Fruit fly (Drosophila melanogaster): ENCODE measurements around the gene CG8460.
A peak's percentile ranks its signal among the peaks of the same experiment; 100 is the strongest.

The CG8460 gene

DNA sequence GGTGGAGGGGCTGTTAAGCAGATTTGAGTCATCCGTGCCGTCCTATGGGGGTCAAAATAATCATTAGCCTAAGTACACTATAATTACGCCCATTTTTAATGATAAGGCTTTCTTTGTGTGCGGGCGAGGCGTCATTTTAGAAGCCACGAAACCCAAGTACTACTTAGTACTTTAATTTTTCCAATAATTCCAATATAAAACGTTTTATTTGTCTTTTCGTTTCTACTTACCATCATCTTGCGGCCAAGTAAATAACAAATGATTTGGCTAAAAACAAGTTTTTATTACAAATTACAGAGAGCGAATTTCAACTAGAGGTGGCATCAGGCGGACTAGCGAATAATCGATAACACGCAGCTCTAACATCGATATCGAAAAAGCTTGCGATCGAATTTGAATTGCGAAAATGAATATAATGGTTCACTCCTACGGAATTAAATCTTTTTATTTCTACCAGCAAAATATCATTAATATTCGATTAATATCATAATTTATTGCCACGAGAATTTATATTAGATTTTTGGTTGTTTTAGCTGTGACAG lies 23.5 kb downstream of the CG8460 start, which contains the start of gene Snx6:
Gene Snx6, minus strand, starts transcription at position 349 of the 542 bp plus-strand sequence.
- TF ChIP-seq rn (GFP tag; IDR thresholded peaks at IDR 0.05): no peak
- no peak for TF ChIP-seq CG8159 (tag; optimal IDR thresholded peaks at IDR 0.05)
- TF ChIP-seq EcR (GFP tag; optimal IDR thresholded peaks at IDR 0.05): peak; percentile 39

DNA sequence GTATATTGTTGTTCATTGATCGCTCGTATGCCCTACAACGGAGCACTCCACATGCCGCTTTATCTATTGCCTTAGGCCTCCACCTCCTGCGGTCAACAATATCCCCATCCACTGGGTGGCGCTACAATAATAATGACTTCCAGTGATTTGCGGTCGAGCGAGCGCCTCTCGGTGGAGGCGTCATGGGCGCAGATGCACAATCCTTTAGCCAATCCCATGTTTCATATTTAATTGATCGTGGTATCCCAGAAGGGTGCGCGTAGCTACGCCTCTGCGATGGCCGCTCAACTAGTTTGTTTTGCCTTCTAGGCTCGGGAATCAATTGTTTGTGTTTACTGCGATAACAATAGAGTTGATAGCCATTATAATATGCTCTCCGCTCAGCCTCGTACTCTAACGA lies 32.1 kb downstream of the CG8460 start:
- TF ChIP-seq fd96Ca (GFP tag; IDR thresholded peaks at IDR 0.05) (peak; percentile 85), Ets98B (GFP tag; IDR thresholded peaks at IDR 0.05) (peak; percentile 84), CG8159 (tag; optimal IDR thresholded peaks at IDR 0.05) (no peak), CG8301 (tag; optimal IDR thresholded peaks at IDR 0.05) (no peak), CG4496 (GFP tag; IDR thresholded peaks at IDR 0.05) (peak; percentile 87), Snoo (tag; optimal IDR thresholded peaks at IDR 0.05) (no peak), CG34367 (tag; optimal IDR thresholded peaks at IDR 0.05) (no peak), gl (tag; optimal IDR thresholded peaks at IDR 0.05) (no peak), CG12605 (GFP tag; IDR thresholded peaks at IDR 0.05) (peak; percentile 29), CG17806 (tag; optimal IDR thresholded peaks at IDR 0.05) (peak; percentile 29), CG10348 (GFP tag; IDR thresholded peaks at IDR 0.05) (no peak), D1 (tag; optimal IDR thresholded peaks at IDR 0.05) (no peak), Pif1A (GFP tag; optimal IDR thresholded peaks at IDR 0.05) (no peak), CG15710 (tag; optimal IDR thresholded peaks at IDR 0.05) (no peak), CG32121 (GFP tag; IDR thresholded peaks at IDR 0.05) (peak; percentile 71)

DNA sequence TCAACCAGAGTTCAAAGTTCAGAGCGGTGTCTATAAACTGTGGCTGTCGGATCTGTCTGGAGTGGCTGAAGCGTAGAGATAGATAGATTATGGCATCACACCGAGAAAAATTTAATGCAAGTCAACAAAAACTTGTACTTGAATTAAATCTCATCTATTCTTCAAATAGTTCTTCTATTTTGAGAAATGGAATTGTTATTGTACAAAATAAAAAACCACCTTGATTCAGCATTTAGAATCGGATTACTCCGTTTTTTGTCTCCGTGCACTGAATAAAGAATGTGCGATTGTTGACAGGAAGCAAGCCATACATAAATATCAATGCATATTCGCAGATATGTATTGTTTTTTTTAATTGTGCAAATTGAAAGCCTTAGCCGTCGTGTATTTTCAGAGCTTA lies 32.6 kb downstream of the CG8460 start:
- TF ChIP-seq fd96Ca (GFP tag; IDR thresholded peaks at IDR 0.05): peak; percentile 73
- peak; percentile 82 for TF ChIP-seq CG32121 (GFP tag; IDR thresholded peaks at IDR 0.05)
- TF ChIP-seq Pif1A (GFP tag; optimal IDR thresholded peaks at IDR 0.05): no peak
- TF ChIP-seq CG15710 (tag; optimal IDR thresholded peaks at IDR 0.05): peak; percentile 53
- no peak for TF ChIP-seq D1 (tag; optimal IDR thresholded peaks at IDR 0.05)
- peak; percentile 80 for TF ChIP-seq Ets98B (GFP tag; IDR thresholded peaks at IDR 0.05)
- no peak for TF ChIP-seq gl (tag; optimal IDR thresholded peaks at IDR 0.05)
- TF ChIP-seq CG34367 (tag; optimal IDR thresholded peaks at IDR 0.05): peak; percentile 43
- TF ChIP-seq CG8301 (tag; optimal IDR thresholded peaks at IDR 0.05): peak; percentile 38
- peak; percentile 86 for TF ChIP-seq CG4496 (GFP tag; IDR thresholded peaks at IDR 0.05)
- TF ChIP-seq CG9948 (tag; optimal IDR thresholded peaks at IDR 0.05): peak; percentile 51
- no peak for TF ChIP-seq CG13204 (GFP tag; optimal IDR thresholded peaks at IDR 0.05)
- no peak for TF ChIP-seq EcR (GFP tag; optimal IDR thresholded peaks at IDR 0.05)
- TF ChIP-seq CG8159 (tag; optimal IDR thresholded peaks at IDR 0.05): peak; percentile 69
- peak; percentile 56 for TF ChIP-seq Snoo (tag; optimal IDR thresholded peaks at IDR 0.05)
- peak; percentile 72 for TF ChIP-seq rn (GFP tag; IDR thresholded peaks at IDR 0.05)
- TF ChIP-seq CG14655 (GFP tag; optimal IDR thresholded peaks at IDR 0.05): peak; percentile 47
- TF ChIP-seq CG17806 (tag; optimal IDR thresholded peaks at IDR 0.05): peak; percentile 63
- 0 out of 2 replicates have a peak, but pooled peaks have one; percentile 11 for TF ChIP-seq CG10348 (GFP tag; IDR thresholded peaks at IDR 0.05)
- peak; percentile 47 for TF ChIP-seq Pif1B (GFP tag; optimal IDR thresholded peaks at IDR 0.05)
- peak; percentile 76 for TF ChIP-seq CG12605 (GFP tag; IDR thresholded peaks at IDR 0.05)

DNA sequence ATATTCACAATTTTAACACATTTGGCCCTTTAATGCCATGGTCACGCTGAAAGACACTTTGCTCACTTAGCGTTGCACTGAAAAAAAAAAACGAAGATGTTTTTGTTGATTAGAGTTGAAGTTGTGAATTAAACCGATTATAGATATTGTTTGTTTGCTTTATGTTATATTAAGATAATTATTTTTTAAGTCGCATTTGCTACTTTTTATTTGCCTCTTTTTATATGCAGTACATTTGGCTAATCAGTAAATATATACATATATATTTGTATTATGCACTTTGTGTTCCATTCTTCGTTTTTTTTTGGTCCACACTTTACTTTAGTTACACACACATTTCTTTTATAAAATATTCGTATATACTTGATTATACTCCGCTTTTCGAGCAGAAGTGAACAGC lies 33.3 kb downstream of the CG8460 start:
- no peak for TF ChIP-seq CG9948 (tag; optimal IDR thresholded peaks at IDR 0.05)
- peak; percentile 26 for TF ChIP-seq CG17806 (tag; optimal IDR thresholded peaks at IDR 0.05)
- no peak for TF ChIP-seq CG13204 (GFP tag; optimal IDR thresholded peaks at IDR 0.05)
- TF ChIP-seq CG15710 (tag; optimal IDR thresholded peaks at IDR 0.05): peak; percentile 28
- TF ChIP-seq CG32121 (GFP tag; IDR thresholded peaks at IDR 0.05): no peak
- TF ChIP-seq Pif1B (GFP tag; optimal IDR thresholded peaks at IDR 0.05): no peak
- no peak for TF ChIP-seq Snoo (tag; optimal IDR thresholded peaks at IDR 0.05)
- TF ChIP-seq CG4496 (GFP tag; IDR thresholded peaks at IDR 0.05): peak; percentile 64; the same call in 1 of the 3 replicates
- no peak for TF ChIP-seq CG34367 (tag; optimal IDR thresholded peaks at IDR 0.05)
- TF ChIP-seq CG14655 (GFP tag; optimal IDR thresholded peaks at IDR 0.05): peak; percentile 7
- no peak for TF ChIP-seq fd96Ca (GFP tag; IDR thresholded peaks at IDR 0.05)
- TF ChIP-seq EcR (GFP tag; optimal IDR thresholded peaks at IDR 0.05): no peak
- TF ChIP-seq gl (tag; optimal IDR thresholded peaks at IDR 0.05): no peak
- TF ChIP-seq CG12605 (GFP tag; IDR thresholded peaks at IDR 0.05): 0 out of 2 replicates have a peak, but pooled peaks have one; percentile 10
- TF ChIP-seq CG8159 (tag; optimal IDR thresholded peaks at IDR 0.05): peak; percentile 48
- no peak for TF ChIP-seq CG10348 (GFP tag; IDR thresholded peaks at IDR 0.05)
- no peak for TF ChIP-seq D1 (tag; optimal IDR thresholded peaks at IDR 0.05)
- TF ChIP-seq Ets98B (GFP tag; IDR thresholded peaks at IDR 0.05): no peak
- TF ChIP-seq CG8301 (tag; optimal IDR thresholded peaks at IDR 0.05): peak; percentile 32

DNA sequence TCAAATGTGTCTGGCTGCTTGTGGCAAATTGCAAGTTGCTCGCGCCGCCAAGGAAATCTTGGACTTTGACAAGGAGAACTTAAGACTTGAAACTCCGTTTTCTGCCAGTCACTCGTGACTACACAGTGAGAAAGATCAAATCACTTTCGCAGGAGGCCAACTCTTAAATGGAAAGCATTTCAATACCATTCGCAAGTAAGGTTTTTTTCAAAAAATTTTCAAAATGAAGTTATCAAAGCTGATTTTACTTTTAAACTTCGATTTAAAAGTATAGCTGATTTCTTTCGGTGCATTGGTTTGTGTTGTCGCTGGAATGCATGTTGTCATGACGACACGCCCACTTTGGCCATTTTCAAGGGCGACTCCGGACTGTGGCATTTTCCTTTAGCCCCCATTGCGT lies 35.4 kb downstream of the CG8460 start:
- TF ChIP-seq CG13204 (GFP tag; optimal IDR thresholded peaks at IDR 0.05): peak; percentile 81
- TF ChIP-seq Snoo (tag; optimal IDR thresholded peaks at IDR 0.05): peak; percentile 55
- no peak for TF ChIP-seq CG10348 (GFP tag; IDR thresholded peaks at IDR 0.05)
- peak; percentile 89 for TF ChIP-seq fd96Ca (GFP tag; IDR thresholded peaks at IDR 0.05)
- TF ChIP-seq gl (tag; optimal IDR thresholded peaks at IDR 0.05): peak; percentile 89
- TF ChIP-seq CG34367 (tag; optimal IDR thresholded peaks at IDR 0.05): peak; percentile 91
- TF ChIP-seq CG12605 (GFP tag; IDR thresholded peaks at IDR 0.05): peak; percentile 84
- TF ChIP-seq Ets98B (GFP tag; IDR thresholded peaks at IDR 0.05): peak; percentile 75
- TF ChIP-seq Pif1A (GFP tag; optimal IDR thresholded peaks at IDR 0.05): peak; percentile 84
- peak; percentile 60 for TF ChIP-seq CG32121 (GFP tag; IDR thresholded peaks at IDR 0.05)
- TF ChIP-seq D1 (tag; optimal IDR thresholded peaks at IDR 0.05): peak; percentile 49
- 0 out of 2 replicates have a peak, but pooled peaks have one; percentile 26 for TF ChIP-seq rn (GFP tag; IDR thresholded peaks at IDR 0.05)
- peak; percentile 89 for TF ChIP-seq CG9948 (tag; optimal IDR thresholded peaks at IDR 0.05)
- TF ChIP-seq CG8159 (tag; optimal IDR thresholded peaks at IDR 0.05): peak; percentile 89
- TF ChIP-seq CG8301 (tag; optimal IDR thresholded peaks at IDR 0.05): peak; percentile 85
- TF ChIP-seq CG17806 (tag; optimal IDR thresholded peaks at IDR 0.05): peak; percentile 91
- TF ChIP-seq Pif1B (GFP tag; optimal IDR thresholded peaks at IDR 0.05): peak; percentile 85
- peak; percentile 89 for TF ChIP-seq CG14655 (GFP tag; optimal IDR thresholded peaks at IDR 0.05)
- peak; percentile 91 for TF ChIP-seq CG15710 (tag; optimal IDR thresholded peaks at IDR 0.05)
- TF ChIP-seq EcR (GFP tag; optimal IDR thresholded peaks at IDR 0.05): peak; percentile 20
- TF ChIP-seq CG4496 (GFP tag; IDR thresholded peaks at IDR 0.05): peak; percentile 91

Measured in whole organism, pupa.